Fruit fly (Drosophila melanogaster) whole organism, embryonic: ENCODE measurements around the gene Ublcp1.

Experiments
- Adf1 ChIP-seq: fragments of 200-800 bp; sonication (Bioruptor generic); IDR thresholded peaks from 2 replicates; pipeline ENCODE4 v1.3.6; 2022; ENCODE audit warnings: missing biosample characterization, missing genetic modification characterization
- CG10267 ChIP-seq: fragments of 200-800 bp; sonication (Bioruptor generic); optimal IDR thresholded peaks from 2 replicates; lab custom pipeline; 2018; ENCODE audit warnings: missing biosample characterization, mild to moderate bottlenecking, missing genetic modification characterization, moderate library complexity
- CG10654 ChIP-seq: fragments of 200-800 bp; sonication (Bioruptor generic); optimal IDR thresholded peaks from 2 replicates; lab custom pipeline; 2016; ENCODE audit warnings: missing biosample characterization, missing genetic modification characterization
- CG12659 ChIP-seq: fragments of 200-800 bp; sonication (Bioruptor generic); optimal IDR thresholded peaks from 3 replicates; lab custom pipeline; 2017; ENCODE audit warnings: mild to moderate bottlenecking, missing biosample characterization, missing genetic modification reagents, missing genetic modification characterization
- CG12744 ChIP-seq: fragments of 200-800 bp; sonication (Bioruptor generic); optimal IDR thresholded peaks from 2 replicates; lab custom pipeline; 2016; ENCODE audit warnings: missing biosample characterization, missing genetic modification characterization
- CG12769 ChIP-seq: fragments of 200-800 bp; sonication (Bioruptor generic); optimal IDR thresholded peaks from 2 replicates; lab custom pipeline; 2019; ENCODE audit warnings: missing biosample characterization, mild to moderate bottlenecking, missing genetic modification characterization, moderate library complexity
- CG13123 ChIP-seq: fragments of 200-800 bp; sonication (Bioruptor generic); optimal IDR thresholded peaks from 2 replicates; lab custom pipeline; 2016; ENCODE audit warnings: missing biosample characterization, missing genetic modification characterization
- CG13287 ChIP-seq: fragments of 200-800 bp; sonication (Bioruptor generic); IDR thresholded peaks from 2 replicates; pipeline ENCODE4 v1.3.6; 2022; ENCODE audit warnings: missing biosample characterization, missing genetic modification characterization; ENCODE audit not compliant: partially characterized antibody
- CG15479 ChIP-seq: fragments of 200-800 bp; sonication (Bioruptor generic); optimal IDR thresholded peaks from 3 replicates; lab custom pipeline; 2019; ENCODE audit warnings: missing biosample characterization, mild to moderate bottlenecking, missing genetic modification characterization, moderate library complexity
- CG16863 ChIP-seq: fragments of 200-800 bp; sonication (Bioruptor generic); optimal IDR thresholded peaks from 3 replicates; lab custom pipeline; 2016; ENCODE audit warnings: missing biosample characterization, missing genetic modification characterization
- CG17328 ChIP-seq: fragments of 200-800 bp; sonication (Bioruptor generic); IDR thresholded peaks from 2 replicates; pipeline ENCODE4 v1.3.6; 2022; ENCODE audit warnings: missing biosample characterization, missing genetic modification characterization
- CG30431 ChIP-seq: fragments of 200-800 bp; sonication (Bioruptor generic); optimal IDR thresholded peaks from 2 replicates; lab custom pipeline; 2017; ENCODE audit warnings: missing biosample characterization, missing genetic modification characterization
- CG3407 ChIP-seq: fragments of 200-800 bp; sonication (Bioruptor generic); optimal IDR thresholded peaks from 2 replicates; lab custom pipeline; 2018; ENCODE audit warnings: missing biosample characterization, mild to moderate bottlenecking, missing genetic modification characterization
- CG3726 ChIP-seq: fragments of 200-800 bp; sonication (Bioruptor generic); IDR thresholded peaks from 3 replicates; pipeline ENCODE4, ENCODE4 v1.3.6; 2022; ENCODE audit warnings: missing biosample characterization, missing genetic modification characterization
- CG5245 ChIP-seq: fragments of 200-800 bp; sonication (Bioruptor generic); optimal IDR thresholded peaks from 3 replicates; lab custom pipeline; 2016; ENCODE audit warnings: missing biosample characterization, missing genetic modification characterization
- CG7786 ChIP-seq: fragments of 200-800 bp; sonication (Bioruptor generic); optimal IDR thresholded peaks from 2 replicates; lab custom pipeline; 2016; ENCODE audit warnings: missing biosample characterization, missing genetic modification characterization
- CG7987 ChIP-seq: fragments of 200-800 bp; sonication (Bioruptor generic); optimal IDR thresholded peaks from 2 replicates; lab custom pipeline; 2018; ENCODE audit warnings: missing biosample characterization, mild to moderate bottlenecking, missing genetic modification characterization, moderate library complexity
- Chrac-16 ChIP-seq: fragments of 200-800 bp; sonication (Bioruptor generic); optimal IDR thresholded peaks from 3 replicates; lab custom pipeline; 2016; ENCODE audit warnings: missing biosample characterization, missing genetic modification characterization
- Dek ChIP-seq: fragments of 200-800 bp; sonication (Bioruptor generic); optimal IDR thresholded peaks from 3 replicates; lab custom pipeline; 2019; ENCODE audit warnings: missing biosample characterization, mild to moderate bottlenecking, missing genetic modification characterization, moderate library complexity
- Dfd ChIP-seq, 2 experiments: fragments of >200 bp; optimal IDR thresholded peaks; 2 replicates each; lab custom pipeline; 2017; ENCODE audit warnings: missing biosample characterization in 2 of 2, missing genetic modification characterization in 2 of 2
- Dip3 ChIP-seq: fragments of 200-800 bp; sonication (Bioruptor generic); optimal IDR thresholded peaks from 3 replicates; lab custom pipeline; 2016; ENCODE audit warnings: missing biosample characterization, missing genetic modification characterization
- Dp ChIP-seq: fragments of 200-800 bp; sonication (Bioruptor generic); optimal IDR thresholded peaks from 2 replicates; lab custom pipeline; 2018; ENCODE audit warnings: missing biosample characterization, mild to moderate bottlenecking, missing genetic modification characterization, moderate library complexity
- HLH4C ChIP-seq: fragments of 200-800 bp; sonication (Bioruptor generic); IDR thresholded peaks from 3 replicates; pipeline ENCODE4 v1.3.6; 2022; ENCODE audit warnings: missing biosample characterization, missing genetic modification characterization; ENCODE audit not compliant: partially characterized antibody
- HLH54F ChIP-seq: fragments of 200-800 bp; sonication (Bioruptor generic); optimal IDR thresholded peaks from 3 replicates; lab custom pipeline; 2016; ENCODE audit warnings: missing biosample characterization, missing genetic modification characterization
- Hsf ChIP-seq: fragments of 200-800 bp; sonication (Bioruptor generic); optimal IDR thresholded peaks from 3 replicates; lab custom pipeline; 2016; ENCODE audit warnings: missing biosample characterization, missing genetic modification characterization
- Jarid2 ChIP-seq: fragments of 200-800 bp; sonication (Bioruptor generic); optimal IDR thresholded peaks from 3 replicates; lab custom pipeline; 2017; ENCODE audit warnings: mild to moderate bottlenecking, missing biosample characterization, missing genetic modification reagents, missing genetic modification characterization
- Neu2 ChIP-seq: fragments of 200-800 bp; sonication (Bioruptor generic); optimal IDR thresholded peaks from 3 replicates; lab custom pipeline; 2016; ENCODE audit warnings: missing biosample characterization, missing genetic modification characterization, borderline replicate concordance
- Oaz ChIP-seq: fragments of 200-800 bp; sonication (Bioruptor generic); IDR thresholded peaks from 2 replicates; pipeline ENCODE4 v1.3.6; 2022; ENCODE audit warnings: missing biosample characterization, missing genetic modification characterization
- Opbp ChIP-seq: fragments of 200-800 bp; sonication (Bioruptor generic); IDR thresholded peaks from 3 replicates; pipeline ENCODE4 v1.3.6; 2022; ENCODE audit warnings: missing biosample characterization, missing genetic modification characterization; ENCODE audit not compliant: partially characterized antibody
- abd-A ChIP-seq: fragments of 200-800 bp; sonication (Bioruptor generic); optimal IDR thresholded peaks from 3 replicates; lab custom pipeline; 2019; ENCODE audit warnings: missing biosample characterization, mild to moderate bottlenecking, missing genetic modification characterization, moderate library complexity
- chm ChIP-seq: fragments of 200-800 bp; sonication (Bioruptor generic); IDR thresholded peaks from 2 replicates; pipeline ENCODE4 v1.3.6; 2022; ENCODE audit warnings: missing biosample characterization, missing genetic modification characterization
- ems ChIP-seq: fragments of 200-800 bp; sonication (Bioruptor generic); optimal IDR thresholded peaks from 3 replicates; lab custom pipeline; 2016; ENCODE audit warnings: missing biosample characterization, missing genetic modification characterization
- esg ChIP-seq: fragments of 200-800 bp; sonication (Bioruptor generic); conservative IDR thresholded peaks from 2 replicates; pipeline ENCODE4 v1.3.6; 2022; ENCODE audit warnings: missing biosample characterization, missing genetic modification characterization
- exex ChIP-seq: fragments of 200-800 bp; sonication (Bioruptor generic); optimal IDR thresholded peaks from 4 replicates; lab custom pipeline; 2018; ENCODE audit warnings: missing biosample characterization, mild to moderate bottlenecking, missing genetic modification characterization, moderate library complexity
- fru ChIP-seq: fragments of >200 bp; optimal IDR thresholded peaks from 2 replicates; lab custom pipeline; 2017
- grn ChIP-seq: fragments of 200-800 bp; sonication (Bioruptor generic); optimal IDR thresholded peaks from 3 replicates; lab custom pipeline; 2017; ENCODE audit warnings: missing biosample characterization, missing genetic modification characterization
- hb ChIP-seq: fragments of 200-800 bp; sonication (Bioruptor generic); IDR thresholded peaks from 3 replicates; pipeline ENCODE4 v1.3.6; 2022; ENCODE audit warnings: missing biosample characterization, missing genetic modification characterization; ENCODE audit not compliant: partially characterized antibody
- ind ChIP-seq: fragments of 200-800 bp; sonication (Bioruptor generic); optimal IDR thresholded peaks from 3 replicates; lab custom pipeline; 2016; ENCODE audit warnings: missing biosample characterization, missing genetic modification characterization
- mld ChIP-seq: fragments of 200-800 bp; sonication (Bioruptor generic); IDR thresholded peaks from 3 replicates; pipeline ENCODE4 v1.3.6; 2022; ENCODE audit warnings: missing biosample characterization, missing genetic modification characterization; ENCODE audit not compliant: partially characterized antibody
- nerfin-1 ChIP-seq: fragments of 200-800 bp; sonication (Bioruptor generic); optimal IDR thresholded peaks from 3 replicates; lab custom pipeline; 2019; ENCODE audit warnings: missing biosample characterization, mild to moderate bottlenecking, missing genetic modification characterization, moderate library complexity
- oc ChIP-seq: fragments of 200-800 bp; sonication (Bioruptor generic); optimal IDR thresholded peaks from 2 replicates; lab custom pipeline; 2018; ENCODE audit warnings: missing biosample characterization, mild to moderate bottlenecking, missing genetic modification characterization, moderate library complexity
- psq ChIP-seq: fragments of 200-800 bp; sonication (Bioruptor generic); optimal IDR thresholded peaks from 2 replicates; lab custom pipeline; 2017; ENCODE audit warnings: missing biosample characterization, missing genetic modification characterization
- sob ChIP-seq: fragments of 200-800 bp; sonication (Bioruptor generic); IDR thresholded peaks from 2 replicates; pipeline ENCODE4 v1.3.6; 2022; ENCODE audit warnings: missing biosample characterization, missing genetic modification characterization
- sug ChIP-seq: fragments of 200-800 bp; optimal IDR thresholded peaks from 2 replicates; lab custom pipeline; 2019; ENCODE audit warnings: missing biosample characterization, mild to moderate bottlenecking, missing genetic modification characterization, moderate library complexity
- tgo ChIP-seq: fragments of 200-800 bp; sonication (Bioruptor generic); IDR thresholded peaks from 3 replicates; pipeline ENCODE4 v1.3.6; 2022; ENCODE audit warnings: missing biosample characterization, missing genetic modification characterization
- trem ChIP-seq: fragments of 200-800 bp; optimal IDR thresholded peaks from 3 replicates; lab custom pipeline; 2019; ENCODE audit warnings: missing biosample characterization, mild to moderate bottlenecking, missing genetic modification characterization, moderate library complexity
- unc-4 ChIP-seq: fragments of 200-800 bp; sonication (Bioruptor generic); IDR thresholded peaks from 2 replicates; pipeline ENCODE4 v1.3.6; 2022; ENCODE audit warnings: missing biosample characterization, missing genetic modification characterization; ENCODE audit not compliant: partially characterized antibody
- zen ChIP-seq: fragments of 200-800 bp; sonication (Bioruptor generic); optimal IDR thresholded peaks from 3 replicates; lab custom pipeline; 2018; ENCODE audit warnings: missing biosample characterization, mild to moderate bottlenecking, missing genetic modification characterization, moderate library complexity

Gene Ublcp1

dm6 chr3R:23048089-23048689 is 13.1 kb upstream of the Ublcp1 start, which contains the start of gene CG17121 (continued):
- peak; percentile 94 for TF ChIP-seq grn
- TF ChIP-seq abd-A (tag; lab: Kevin White, UChicago) = peak; percentile 80
- TF ChIP-seq, all 482 proteins: peak for 15

- TF ChIP-seq exex (tag; lab: Kevin White, UChicago) (peak; percentile 7), CG7786 (GFP tag; lab: Kevin White, UChicago) (peak; percentile 19), CG3407 (GFP tag; lab: Kevin White, UChicago) (peak; percentile 31), nerfin-1 (peak; percentile 81), CG3726 (GFP tag; lab: Robert Waterston, UW) (no peak), Chrac-16 (GFP tag; lab: Kevin White, UChicago) (peak; percentile 49), CG12744 (GFP tag; lab: Kevin White, UChicago) (no peak), fru (lab: Kevin White, UChicago) (no peak), sob (GFP tag; lab: Robert Waterston, UW) (peak; percentile 58; the same call in 1 of the 2 replicates), CG16863 (peak; percentile 40), CG5245 (GFP tag; lab: Kevin White, UChicago) (no peak), HLH54F (peak; percentile 17), CG7987 (GFP tag; lab: Kevin White, UChicago) (no peak), sug (tag; lab: Kevin White, UChicago) (peak; percentile 71), tgo (GFP tag; lab: Robert Waterston, UW) (peak; percentile 75), Dip3 (GFP tag; lab: Kevin White, UChicago) (no peak), esg (GFP tag; lab: Robert Waterston, UW) (peak; percentile 60), trem (peak; percentile 69), zen (tag; lab: Kevin White, UChicago) (peak; percentile 55), hb (GFP tag; lab: Robert Waterston, UW) (no peak), grn (peak; percentile 68), Jarid2 (peak; percentile 3), CG15479 (GFP tag; lab: Kevin White, UChicago) (no peak), HLH4C (GFP tag; lab: Robert Waterston, UW) (no peak), CG10654 (GFP tag; lab: Kevin White, UChicago) (peak; percentile 41), CG10267 (tag; lab: Kevin White, UChicago) (peak; percentile 74), CG12659 (GFP tag; lab: Kevin White, UChicago) (peak; percentile 77), ind (peak; percentile 72), unc-4 (no peak), psq (GFP tag; lab: Kevin White, UChicago) (peak; percentile 21), Oaz (GFP tag; lab: Robert Waterston, UW) (peak; percentile 54; the same call in 1 of the 2 replicates), oc (tag; lab: Kevin White, UChicago) (peak; percentile 66), CG13123 (GFP tag; lab: Kevin White, UChicago) (no peak), chm (GFP tag; lab: Robert Waterston, UW) (no peak), CG17328 (GFP tag; lab: Robert Waterston, UW) (peak; percentile 50; the same call in 1 of the 2 replicates), ems (GFP tag; lab: Kevin White, UChicago) (peak; percentile 11), Opbp (no peak), Dp (GFP tag; lab: Kevin White, UChicago) (no peak), Dek (tag; lab: Kevin White, UChicago) (peak; percentile 63), CG13287 (no peak), Adf1 (GFP tag; lab: Robert Waterston, UW) (no peak), CG12769 (tag; lab: Kevin White, UChicago) (no peak), Hsf (peak; percentile 37), mld (GFP tag; lab: Robert Waterston, UW) (no peak), CG30431 (GFP tag; lab: Kevin White, UChicago) (peak; percentile 37), Dfd (GFP tag; optimal IDR thresholded peaks at IDR 0.05; lab: Kevin White, UChicago) (no peak), Neu2 (GFP tag; lab: Kevin White, UChicago) (no peak)
Measured at dm6 chr3R:23048690-23049118, 12.6 kb upstream of the Ublcp1 start.
